Worm (Caenorhabditis elegans) whole organism, young adult: ENCODE data around the gene best-12.

Experiments
- B0019.2 ChIP-seq: fragments of 200-800 bp; sonication (Bioruptor generic); conservative IDR thresholded peaks from 2 replicates; pipeline ENCODE4 v1.3.6; 2022; ENCODE audit warnings: missing genetic modification reagents, missing genetic modification characterization, missing compliant biosample characterization
- B0035.1 ChIP-seq: sonication (generic microtip); optimal IDR thresholded peaks from 2 replicates; lab custom pipeline; 2016; ENCODE audit warnings: missing genetic modification characterization, mild to moderate bottlenecking, missing compliant biosample characterization, missing genotype, missing genetic modification reagents
- B0336.3 ChIP-seq: fragments of 200-800 bp; sonication (Bioruptor generic); IDR thresholded peaks from 2 replicates; pipeline ENCODE4 v1.3.6; 2022; ENCODE audit warnings: missing genetic modification characterization, missing compliant biosample characterization
- F37B4.10 ChIP-seq: fragments of 200-800 bp; sonication (Bioruptor generic); IDR thresholded peaks from 2 replicates; pipeline ENCODE4 v1.3.6; 2022; ENCODE audit warnings: missing genetic modification characterization, missing compliant biosample characterization
- F52B5.7 ChIP-seq: sonication (generic microtip); optimal IDR thresholded peaks from 2 replicates; lab custom pipeline; 2016; ENCODE audit warnings: mild to moderate bottlenecking, missing genetic modification characterization, missing compliant biosample characterization
- F57A8.1 ChIP-seq: fragments of 200-800 bp; sonication (Bioruptor generic); optimal IDR thresholded peaks from 2 replicates; lab custom pipeline; 2018; ENCODE audit warnings: mild to moderate bottlenecking, missing genetic modification characterization, moderate library complexity, missing compliant biosample characterization
- T07F8.4 ChIP-seq: sonication (generic microtip); optimal IDR thresholded peaks from 2 replicates; lab custom pipeline; 2016; ENCODE audit warnings: mild to moderate bottlenecking, missing genetic modification characterization, moderate library complexity, missing compliant biosample characterization
- Y53F4B.3 ChIP-seq: fragments of 200-800 bp; sonication (Bioruptor generic); IDR thresholded peaks from 2 replicates; pipeline ENCODE4 v1.3.6; 2022; ENCODE audit warnings: missing genetic modification reagents, missing genetic modification characterization, missing compliant biosample characterization
- Y56A3A.18 ChIP-seq: fragments of 200-800 bp; sonication (Bioruptor generic); IDR thresholded peaks from 2 replicates; pipeline ENCODE4 v1.3.6; 2022; ENCODE audit warnings: missing genetic modification reagents, missing genetic modification characterization, missing compliant biosample characterization
- Y95B8A.8 ChIP-seq: fragments of 200-800 bp; sonication (Bioruptor generic); IDR thresholded peaks from 2 replicates; pipeline ENCODE4 v1.3.6; 2022; ENCODE audit warnings: missing genetic modification reagents, missing genetic modification characterization, missing compliant biosample characterization
- ZK185.1 ChIP-seq: sonication (generic microtip); optimal IDR thresholded peaks from 2 replicates; lab custom pipeline; 2016; ENCODE audit warnings: mild to moderate bottlenecking, missing genetic modification characterization, missing compliant biosample characterization; ENCODE audit not compliant: poor library complexity, severe bottlenecking
- ama-1 ChIP-seq, 3 experiments: fragments of 150-350 bp in 1 of 3; sonication (generic microtip) in 2 of 3; optimal IDR thresholded peaks; 2 replicates each; lab custom pipeline; 2014 to 2018; ENCODE audit warnings: missing biosample characterization in 2 of 3, missing genetic modification characterization in 2 of 3, missing genetic modification reagents in 2 of 3
- atf-7 ChIP-seq: sonication (generic microtip); optimal IDR thresholded peaks from 2 replicates; lab custom pipeline; 2017; ENCODE audit warnings: mild to moderate bottlenecking, missing genetic modification characterization, missing compliant biosample characterization
- attf-5 ChIP-seq: fragments of 200-800 bp; sonication (Bioruptor generic); optimal IDR thresholded peaks from 2 replicates; lab custom pipeline; 2018; ENCODE audit warnings: mild to moderate bottlenecking, missing genetic modification characterization, missing compliant biosample characterization
- cebp-1 ChIP-seq, 2 experiments: fragments of 200-800 bp in 1 of 2; sonication (Bioruptor generic) in 1 of 2; sonication (generic microtip) in 1 of 2; IDR thresholded peaks in 1 of 2; optimal IDR thresholded peaks in 1 of 2; 2 replicates each; pipeline versions ENCODE4 v1.3.6 to Lab custom; 2017 to 2022; ENCODE audit warnings: missing compliant biosample characterization in 2 of 2, missing genetic modification characterization in 2 of 2, mild to moderate bottlenecking in 1 of 2, missing genetic modification reagents in 1 of 2, moderate library complexity in 1 of 2
- cebp-2 ChIP-seq: fragments of 200-800 bp; sonication (Bioruptor generic); IDR thresholded peaks from 2 replicates; pipeline ENCODE4 v1.3.6; 2022; ENCODE audit warnings: missing genetic modification characterization, missing compliant biosample characterization
- ceh-100 ChIP-seq: fragments of 200-800 bp; sonication (Bioruptor generic); IDR thresholded peaks from 2 replicates; pipeline ENCODE4 v1.3.6; 2022; ENCODE audit warnings: missing genetic modification reagents, missing genetic modification characterization, missing compliant biosample characterization
- ceh-40 ChIP-seq: fragments of 200-800 bp; sonication (Bioruptor generic); IDR thresholded peaks from 2 replicates; pipeline ENCODE4 v1.3.6; 2022; ENCODE audit warnings: missing genetic modification characterization, missing compliant biosample characterization
- chd-7 ChIP-seq: sonication (generic microtip); optimal IDR thresholded peaks from 2 replicates; lab custom pipeline; 2016; ENCODE audit warnings: mild to moderate bottlenecking, missing genetic modification characterization, moderate library complexity, missing compliant biosample characterization
- dox-1 ChIP-seq: fragments of 200-800 bp; sonication (Bioruptor generic); IDR thresholded peaks from 2 replicates; pipeline ENCODE4 v1.3.6; 2022; ENCODE audit warnings: missing genetic modification reagents, missing genetic modification characterization, missing compliant biosample characterization
- dpl-1 ChIP-seq: fragments of 150-350 bp; optimal IDR thresholded peaks from 2 replicates; lab custom pipeline; 2014; ENCODE audit warnings: missing biosample characterization, missing genetic modification reagents, missing genetic modification characterization
- efl-1 ChIP-seq: fragments of 150-350 bp; optimal IDR thresholded peaks from 2 replicates; lab custom pipeline; 2014; ENCODE audit warnings: missing biosample characterization, missing genetic modification reagents, missing genetic modification characterization
- egl-18 ChIP-seq: fragments of 200-800 bp; sonication (Bioruptor generic); IDR thresholded peaks from 2 replicates; pipeline ENCODE4 v1.3.6; 2022; ENCODE audit warnings: missing genetic modification reagents, missing genetic modification characterization, missing compliant biosample characterization
- egl-44 ChIP-seq: fragments of 200-800 bp; sonication (Bioruptor generic); IDR thresholded peaks from 2 replicates; pipeline ENCODE4 v1.3.6; 2022; ENCODE audit warnings: missing genetic modification reagents, missing genetic modification characterization, missing compliant biosample characterization
- egrh-3 ChIP-seq: fragments of 200-800 bp; sonication (Bioruptor generic); IDR thresholded peaks from 2 replicates; pipeline ENCODE4 v1.3.6; 2022; ENCODE audit warnings: missing genetic modification reagents, missing genetic modification characterization, missing compliant biosample characterization
- fkh-3 ChIP-seq: sonication (generic microtip); optimal IDR thresholded peaks from 2 replicates; lab custom pipeline; 2016; ENCODE audit warnings: mild to moderate bottlenecking, missing genetic modification characterization, missing compliant biosample characterization
- hlh-26 ChIP-seq: fragments of 200-800 bp; sonication (Bioruptor generic); conservative IDR thresholded peaks from 2 replicates; pipeline ENCODE4 v1.3.6; 2022; ENCODE audit warnings: missing genetic modification reagents, missing genetic modification characterization, missing compliant biosample characterization
- hmg-1.2 ChIP-seq: fragments of 200-800 bp; sonication (Bioruptor generic); IDR thresholded peaks from 2 replicates; pipeline ENCODE4 v1.3.6; 2022; ENCODE audit warnings: missing genetic modification reagents, missing genetic modification characterization, missing compliant biosample characterization
- hrde-1 ChIP-seq: sonication (generic microtip); optimal IDR thresholded peaks from 2 replicates; lab custom pipeline; 2016; ENCODE audit warnings: missing genetic modification characterization, mild to moderate bottlenecking, missing compliant biosample characterization, moderate library complexity, missing genotype, missing genetic modification reagents, borderline replicate concordance
- hsf-1 ChIP-seq: fragments of 200-800 bp; sonication (Bioruptor generic); IDR thresholded peaks from 2 replicates; pipeline ENCODE4 v1.3.6; 2022; ENCODE audit warnings: missing genetic modification reagents, missing genetic modification characterization, missing compliant biosample characterization
- lin-54 ChIP-seq: fragments of 200-800 bp; sonication (Bioruptor generic); optimal IDR thresholded peaks from 2 replicates; lab custom pipeline; 2018; ENCODE audit warnings: mild to moderate bottlenecking, missing genetic modification characterization, missing compliant biosample characterization
- lir-1 ChIP-seq: fragments of 200-800 bp; sonication (Bioruptor generic); conservative IDR thresholded peaks from 2 replicates; pipeline ENCODE4 v1.3.6; 2022; ENCODE audit warnings: missing genetic modification reagents, missing genetic modification characterization, missing compliant biosample characterization
- lsl-1 ChIP-seq: fragments of 200-800 bp; sonication (Bioruptor generic); optimal IDR thresholded peaks from 2 replicates; lab custom pipeline; 2018; ENCODE audit warnings: mild to moderate bottlenecking, missing genetic modification characterization, moderate library complexity, missing compliant biosample characterization
- nfya-2 ChIP-seq: fragments of 200-800 bp; sonication (Bioruptor generic); IDR thresholded peaks from 2 replicates; pipeline ENCODE4 v1.3.6; 2022; ENCODE audit warnings: missing genetic modification reagents, missing genetic modification characterization, missing compliant biosample characterization
- nfyb-1 ChIP-seq: fragments of 200-800 bp; sonication (Bioruptor generic); IDR thresholded peaks from 2 replicates; pipeline ENCODE4 v1.3.6; 2022; ENCODE audit warnings: missing genetic modification reagents, missing genetic modification characterization, missing compliant biosample characterization
- nhr-80 ChIP-seq: sonication (generic microtip); optimal IDR thresholded peaks from 2 replicates; lab custom pipeline; 2016; ENCODE audit warnings: missing genetic modification characterization, missing compliant biosample characterization
- nhr-90 ChIP-seq: sonication (generic microtip); optimal IDR thresholded peaks from 2 replicates; lab custom pipeline; 2016; ENCODE audit warnings: missing genotype, mild to moderate bottlenecking, missing genetic modification characterization, missing compliant biosample characterization
- pha-4 ChIP-seq: fragments of 150-350 bp; sonication (generic microtip); optimal IDR thresholded peaks from 2 replicates; lab custom pipeline; 2014; ENCODE audit warnings: missing biosample characterization, missing genetic modification reagents, missing genetic modification characterization
- repo-1 ChIP-seq: sonication (generic microtip); optimal IDR thresholded peaks from 2 replicates; lab custom pipeline; 2017; ENCODE audit warnings: mild to moderate bottlenecking, missing genetic modification characterization, missing compliant biosample characterization
- sea-2 ChIP-seq: fragments of 200-800 bp; sonication (Bioruptor generic); IDR thresholded peaks from 2 replicates; pipeline ENCODE4 v1.3.6; 2022; ENCODE audit warnings: missing genetic modification characterization, missing compliant biosample characterization
- snpc-1.1 ChIP-seq: sonication (generic microtip); optimal IDR thresholded peaks from 2 replicates; lab custom pipeline; 2017; ENCODE audit warnings: missing genetic modification characterization, mild to moderate bottlenecking, missing compliant biosample characterization, antibody characterized with exemption, moderate library complexity, missing genotype, missing genetic modification reagents; ENCODE audit not compliant: insufficient read depth
- snpc-1.3 ChIP-seq: sonication (generic microtip); optimal IDR thresholded peaks from 2 replicates; lab custom pipeline; 2017; ENCODE audit warnings: missing genetic modification characterization, mild to moderate bottlenecking, missing compliant biosample characterization, antibody characterized with exemption, moderate library complexity, missing genotype, missing genetic modification reagents; ENCODE audit not compliant: insufficient read depth

best-12 gene

DNA sequence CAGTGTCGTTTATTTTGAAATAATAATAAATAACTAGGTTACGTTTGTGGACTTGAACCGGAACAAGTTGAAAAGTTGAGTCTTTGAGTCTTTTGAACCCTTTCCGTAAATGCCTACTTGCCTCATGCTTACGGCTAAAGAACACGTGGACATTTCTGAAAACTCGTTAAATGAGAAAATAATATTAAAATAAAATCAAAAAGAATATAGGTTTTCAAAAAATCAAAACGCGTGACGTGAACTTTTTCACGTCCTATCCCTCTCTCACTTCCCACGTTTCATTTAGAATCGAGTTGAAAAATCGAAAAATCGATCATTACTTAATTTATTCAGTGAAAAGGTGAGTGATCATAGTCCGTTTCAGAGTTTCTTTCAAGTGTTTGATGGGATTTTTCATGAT is at the start of gene best-12:
Gene best-12, plus strand, starts transcription at position 301 of the 400 bp plus-strand sequence.
- TF ChIP-seq nfya-2 (GFP tag; lab: Robert Waterston, UW), result no peak
- TF ChIP-seq B0035.1, result no peak
- TF ChIP-seq B0019.2 (GFP tag; lab: Robert Waterston, UW), result no peak
- TF ChIP-seq atf-7 (tag; lab: Kevin White, UChicago), result no peak
- no peak for TF ChIP-seq lsl-1 (GFP tag; lab: Kevin White, UChicago)
- no peak for TF ChIP-seq lin-54 (GFP tag; lab: Kevin White, UChicago)
- no peak for TF ChIP-seq sea-2 (GFP tag; lab: Robert Waterston, UW)
- no peak for TF ChIP-seq Y53F4B.3 (GFP tag; lab: Robert Waterston, UW)

DNA sequence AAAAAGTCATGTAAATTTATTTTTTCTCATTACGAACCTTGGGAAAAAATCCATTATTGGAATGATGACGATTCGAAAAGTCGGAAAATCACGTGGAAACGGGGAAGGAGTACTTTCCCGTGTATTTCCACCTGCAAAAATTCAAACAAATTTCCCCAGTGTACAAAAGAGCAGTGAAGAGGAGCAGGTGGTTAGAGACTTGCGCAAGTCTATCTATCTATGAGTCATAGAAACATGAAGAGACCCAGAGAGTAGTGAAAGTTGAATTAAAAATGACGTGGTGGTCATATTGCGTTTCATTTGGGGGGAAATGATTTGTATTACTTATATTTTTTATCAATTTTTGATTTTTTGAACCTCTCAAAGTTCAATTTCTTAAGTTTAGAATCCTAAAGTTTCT is 48.8 kb upstream of the best-12 start, which contains the start of gene nhr-50:
Gene nhr-50, minus strand, starts transcription at position 199 of the 400 bp plus-strand sequence.
- TF ChIP-seq F52B5.7 (no peak), nfya-2 (GFP tag; lab: Robert Waterston, UW) (no peak), hlh-26 (GFP tag; lab: Robert Waterston, UW) (no peak), ama-1 (optimal IDR thresholded peaks at IDR 0.05; lab: Kevin White, UChicago) (no peak), ama-1 (GFP tag; optimal IDR thresholded peaks at IDR 0.05; lab: Kevin White, UChicago) (no peak), ceh-40 (GFP tag; lab: Robert Waterston, UW) (no peak), cebp-2 (GFP tag; lab: Robert Waterston, UW) (no peak), hmg-1.2 (GFP tag; lab: Robert Waterston, UW) (peak; percentile 58; the same call in 1 of the 2 replicates), F57A8.1 (GFP tag; lab: Kevin White, UChicago) (no peak), Y56A3A.18 (GFP tag; lab: Robert Waterston, UW) (no peak), egrh-3 (GFP tag; lab: Robert Waterston, UW) (no peak), fkh-3 (tag; lab: Kevin White, UChicago) (no peak), attf-5 (peak; percentile 20), nfyb-1 (GFP tag; lab: Robert Waterston, UW) (peak; percentile 34; the same call in 1 of the 2 replicates), B0019.2 (GFP tag; lab: Robert Waterston, UW) (no peak), nhr-80 (tag; lab: Kevin White, UChicago) (peak; percentile 78), snpc-1.3 (tag; lab: Kevin White, UChicago) (no peak), atf-7 (tag; lab: Kevin White, UChicago) (peak; percentile 77), B0035.1 (no peak), hrde-1 (no peak), dox-1 (GFP tag; lab: Robert Waterston, UW) (peak; percentile 50; the same call in 1 of the 2 replicates), efl-1 (GFP tag; lab: Kevin White, UChicago) (no peak), T07F8.4 (tag; lab: Kevin White, UChicago) (no peak), chd-7 (no peak)

DNA sequence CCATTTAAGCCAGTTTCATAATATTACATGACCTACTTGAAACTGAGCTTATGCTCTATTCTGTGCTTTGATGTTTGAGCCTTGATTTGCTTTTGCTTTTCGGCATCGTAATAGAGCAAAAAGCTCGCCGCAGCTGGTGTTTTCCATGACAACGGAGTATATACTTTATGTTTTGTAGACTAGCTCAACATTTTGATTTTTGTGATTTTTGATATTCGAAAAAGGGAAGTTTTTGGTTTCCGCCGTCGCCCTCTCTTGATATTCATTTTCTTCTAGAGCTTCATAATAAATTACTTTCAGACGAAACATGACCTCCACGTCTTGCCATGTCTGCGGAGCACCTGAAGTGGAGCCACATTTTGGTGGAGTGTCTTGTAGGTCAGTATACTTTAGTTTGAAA is 47.0 kb upstream of the best-12 start, which contains the start of gene nhr-63:
Gene nhr-63, plus strand, starts transcription at position 301 of the 400 bp plus-strand sequence.
- no peak for TF ChIP-seq chd-7
- TF ChIP-seq repo-1 (tag; lab: Kevin White, UChicago), result no peak
- no peak for TF ChIP-seq B0336.3 (GFP tag; lab: Robert Waterston, UW)
- TF ChIP-seq pha-4, result no peak
- no peak for TF ChIP-seq dpl-1 (GFP tag; lab: Kevin White, UChicago)

DNA sequence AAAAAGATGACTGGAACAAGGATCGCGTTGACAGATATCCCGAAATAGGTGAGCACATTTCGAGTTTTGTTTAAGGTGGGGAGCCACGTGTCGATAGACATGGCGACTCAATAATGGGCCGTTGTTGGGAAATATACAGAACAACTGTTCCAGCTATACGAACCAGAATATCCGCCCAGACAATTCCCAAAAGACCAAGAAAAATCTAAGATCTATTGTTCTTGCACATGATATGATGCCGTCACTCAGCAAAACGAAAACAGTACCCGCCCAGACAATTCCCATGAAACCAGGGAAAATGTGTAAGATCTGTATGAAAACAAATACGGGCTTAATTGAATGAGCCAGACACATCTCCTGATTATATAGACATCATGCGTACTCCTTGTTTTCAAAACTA is 41.8 kb upstream of the best-12 start, which contains the start of gene str-231:
Gene str-231, minus strand, starts transcription at position 101 of the 400 bp plus-strand sequence.
- no peak for TF ChIP-seq lir-1
- TF ChIP-seq nhr-90, result no peak
- TF ChIP-seq cebp-1 (GFP tag; IDR thresholded peaks at IDR 0.05; lab: Robert Waterston, UW), result no peak
- no peak for TF ChIP-seq cebp-1 (tag; optimal IDR thresholded peaks at IDR 0.05; lab: Kevin White, UChicago)
- no peak for TF ChIP-seq Y95B8A.8
- TF ChIP-seq ceh-100, result no peak
- no peak for TF ChIP-seq F37B4.10
- TF ChIP-seq egl-18 (GFP tag; lab: Robert Waterston, UW), result no peak
- TF ChIP-seq ZK185.1 (tag; lab: Kevin White, UChicago), result no peak
- TF ChIP-seq hsf-1 (GFP tag; lab: Robert Waterston, UW), result no peak
- TF ChIP-seq egl-44, result no peak
- TF ChIP-seq snpc-1.1 (tag; lab: Kevin White, UChicago), result no peak
